Fruit fly (Drosophila melanogaster) whole organism, embryonic: ENCODE data around the gene CG32944.

Experiments used
- Asciz ChIP-seq: fragments of 200-800 bp; sonication (Bioruptor generic); optimal IDR thresholded peaks from 2 replicates; lab custom pipeline; 2017; ENCODE audit warnings: missing biosample characterization, mild to moderate bottlenecking, missing genetic modification characterization, missing genetic modification reagents
- CG10654 ChIP-seq: fragments of 200-800 bp; sonication (Bioruptor generic); optimal IDR thresholded peaks from 2 replicates; lab custom pipeline; 2016; ENCODE audit warnings: missing biosample characterization, missing genetic modification characterization
- CG11093 ChIP-seq: fragments of 200-800 bp; sonication (Bioruptor generic); IDR thresholded peaks from 3 replicates; pipeline ENCODE4 v1.3.6; 2022; ENCODE audit warnings: missing biosample characterization, missing genetic modification characterization
- CG11696 ChIP-seq: fragments of 200-800 bp; sonication (Bioruptor generic); IDR thresholded peaks from 2 replicates; pipeline ENCODE4 v1.3.6; 2022; ENCODE audit warnings: missing biosample characterization, missing genetic modification characterization
- CG13296 ChIP-seq: fragments of 200-800 bp; sonication (Bioruptor generic); optimal IDR thresholded peaks from 3 replicates; lab custom pipeline; 2018; ENCODE audit warnings: missing biosample characterization, mild to moderate bottlenecking, missing genetic modification characterization
- CG14710 ChIP-seq: fragments of 200-800 bp; sonication (Bioruptor generic); optimal IDR thresholded peaks from 3 replicates; lab custom pipeline; 2019; ENCODE audit warnings: missing biosample characterization, mild to moderate bottlenecking, missing genetic modification characterization, moderate library complexity
- CG14965 ChIP-seq: fragments of 200-800 bp; sonication (Bioruptor generic); optimal IDR thresholded peaks from 2 replicates; lab custom pipeline; 2016; ENCODE audit warnings: missing biosample characterization, missing genetic modification characterization, borderline replicate concordance
- CG15479 ChIP-seq: fragments of 200-800 bp; sonication (Bioruptor generic); optimal IDR thresholded peaks from 3 replicates; lab custom pipeline; 2019; ENCODE audit warnings: missing biosample characterization, mild to moderate bottlenecking, missing genetic modification characterization, moderate library complexity
- CG17829 ChIP-seq: fragments of 200-800 bp; optimal IDR thresholded peaks from 2 replicates; lab custom pipeline; 2019; ENCODE audit warnings: missing biosample characterization, mild to moderate bottlenecking, missing genetic modification characterization, moderate library complexity
- CG3163 ChIP-seq: fragments of 200-800 bp; sonication (Bioruptor generic); optimal IDR thresholded peaks from 3 replicates; lab custom pipeline; 2016; ENCODE audit warnings: missing biosample characterization, missing genetic modification characterization
- CG3838 ChIP-seq: fragments of 200-800 bp; sonication (Bioruptor generic); optimal IDR thresholded peaks from 3 replicates; lab custom pipeline; 2016; ENCODE audit warnings: missing biosample characterization, missing genetic modification characterization
- CG4617 ChIP-seq: fragments of 200-800 bp; sonication (Bioruptor generic); optimal IDR thresholded peaks from 3 replicates; lab custom pipeline; 2016; ENCODE audit warnings: missing biosample characterization, missing genetic modification characterization, borderline replicate concordance
- CG4854 ChIP-seq: fragments of 200-800 bp; sonication (Bioruptor generic); optimal IDR thresholded peaks from 2 replicates; lab custom pipeline; 2016; ENCODE audit warnings: missing biosample characterization, missing genetic modification characterization, inconsistent platforms
- CG5953 ChIP-seq: fragments of 200-800 bp; sonication (Bioruptor generic); IDR thresholded peaks from 2 replicates; pipeline ENCODE4 v1.3.6; 2022; ENCODE audit warnings: missing biosample characterization, missing genetic modification characterization
- CG6813 ChIP-seq: fragments of 200-800 bp; sonication (Bioruptor generic); optimal IDR thresholded peaks from 2 replicates; lab custom pipeline; 2017; ENCODE audit warnings: missing biosample characterization, missing genetic modification characterization, mild to moderate bottlenecking, moderate library complexity, missing genetic modification reagents
- CG7987 ChIP-seq: fragments of 200-800 bp; sonication (Bioruptor generic); optimal IDR thresholded peaks from 2 replicates; lab custom pipeline; 2018; ENCODE audit warnings: missing biosample characterization, mild to moderate bottlenecking, missing genetic modification characterization, moderate library complexity
- CG8944 ChIP-seq: fragments of 200-800 bp; sonication (Bioruptor generic); optimal IDR thresholded peaks from 3 replicates; lab custom pipeline; 2016; ENCODE audit warnings: missing biosample characterization, missing genetic modification characterization
- CG9932 ChIP-seq: fragments of 200-800 bp; sonication (Bioruptor generic); IDR thresholded peaks from 2 replicates; pipeline ENCODE4 v1.3.6; 2022; ENCODE audit warnings: missing biosample characterization, missing genetic modification characterization
- ERR ChIP-seq: fragments of 200-800 bp; sonication (Bioruptor generic); optimal IDR thresholded peaks from 2 replicates; lab custom pipeline; 2016; ENCODE audit warnings: missing biosample characterization, missing genetic modification characterization
- Elba2 ChIP-seq: fragments of 200-800 bp; sonication (Bioruptor generic); optimal IDR thresholded peaks from 3 replicates; lab custom pipeline; 2016; ENCODE audit warnings: missing biosample characterization, missing genetic modification characterization
- Fer2 ChIP-seq: fragments of 200-800 bp; sonication (Bioruptor generic); optimal IDR thresholded peaks from 2 replicates; lab custom pipeline; 2018; ENCODE audit warnings: missing biosample characterization, mild to moderate bottlenecking, missing genetic modification characterization, moderate library complexity
- HmgZ ChIP-seq: fragments of 200-800 bp; sonication (Bioruptor generic); optimal IDR thresholded peaks from 2 replicates; lab custom pipeline; 2018; ENCODE audit warnings: missing biosample characterization, mild to moderate bottlenecking, missing genetic modification characterization
- MESR4 ChIP-seq: fragments of 200-800 bp; sonication (Bioruptor generic); optimal IDR thresholded peaks from 2 replicates; lab custom pipeline; 2018; ENCODE audit warnings: missing biosample characterization, mild to moderate bottlenecking, missing genetic modification characterization, moderate library complexity
- Med ChIP-seq: fragments of 200-800 bp; sonication (Bioruptor generic); peaks from one replicate; lab custom pipeline; 2016; ENCODE audit warnings: missing biosample characterization, missing genetic modification characterization, mild to moderate bottlenecking, inconsistent platforms, moderate library complexity
- NfI ChIP-seq: fragments of 200-800 bp; sonication (Bioruptor generic); optimal IDR thresholded peaks from 3 replicates; lab custom pipeline; 2018; ENCODE audit warnings: missing biosample characterization, mild to moderate bottlenecking, missing genetic modification characterization, moderate library complexity
- Oli ChIP-seq: fragments of 200-800 bp; sonication (Bioruptor generic); optimal IDR thresholded peaks from 2 replicates; lab custom pipeline; 2018; ENCODE audit warnings: missing biosample characterization, mild to moderate bottlenecking, missing genetic modification characterization, moderate library complexity
- Six4 ChIP-seq: fragments of 200-800 bp; sonication (Bioruptor generic); optimal IDR thresholded peaks from 2 replicates; lab custom pipeline; 2016; ENCODE audit warnings: missing biosample characterization, missing genetic modification characterization
- Sox102F ChIP-seq: fragments of 200-800 bp; sonication (Bioruptor generic); optimal IDR thresholded peaks from 2 replicates; lab custom pipeline; 2018; ENCODE audit warnings: missing biosample characterization, mild to moderate bottlenecking, missing genetic modification characterization, moderate library complexity
- Tbp ChIP-seq: fragments of >200 bp; optimal IDR thresholded peaks from 2 replicates; lab custom pipeline; 2018; ENCODE audit warnings: missing biosample characterization, missing genetic modification characterization
- Trl ChIP-seq, 3 experiments: fragments of >200 bp in 2 of 3; fragments of 200-800 bp in 1 of 3; sonication (Bioruptor generic) in 1 of 3; optimal IDR thresholded peaks; 2 replicates in 1 of 3; 3 replicates in 2 of 3; lab custom pipeline; 2016 to 2017; ENCODE audit warnings: missing biosample characterization in 1 of 3, missing genetic modification characterization in 1 of 3
- aop ChIP-seq: fragments of 200-800 bp; sonication (Bioruptor generic); IDR thresholded peaks from 2 replicates; pipeline ENCODE4 v1.3.6; 2022; ENCODE audit warnings: missing biosample characterization, missing genetic modification characterization
- cas ChIP-seq: fragments of 200-800 bp; sonication (Bioruptor generic); IDR thresholded peaks from 2 replicates; pipeline ENCODE4 v1.3.6; 2022; ENCODE audit warnings: missing biosample characterization, missing genetic modification characterization
- dmrt99B ChIP-seq: fragments of 200-800 bp; sonication (Bioruptor generic); optimal IDR thresholded peaks from 2 replicates; lab custom pipeline; 2018; ENCODE audit warnings: missing biosample characterization, mild to moderate bottlenecking, missing genetic modification characterization, moderate library complexity
- esg ChIP-seq: fragments of 200-800 bp; sonication (Bioruptor generic); conservative IDR thresholded peaks from 2 replicates; pipeline ENCODE4 v1.3.6; 2022; ENCODE audit warnings: missing biosample characterization, missing genetic modification characterization
- ewg ChIP-seq: fragments of 200-800 bp; sonication (Bioruptor generic); optimal IDR thresholded peaks from 3 replicates; lab custom pipeline; 2017; ENCODE audit warnings: mild to moderate bottlenecking, missing biosample characterization, missing genetic modification reagents, missing genetic modification characterization
- fd102C ChIP-seq: fragments of 200-800 bp; sonication (Bioruptor generic); optimal IDR thresholded peaks from 2 replicates; lab custom pipeline; 2018; ENCODE audit warnings: missing biosample characterization, mild to moderate bottlenecking, missing genetic modification characterization, moderate library complexity
- grau ChIP-seq: fragments of 200-800 bp; optimal IDR thresholded peaks from 3 replicates; lab custom pipeline; 2019; ENCODE audit warnings: missing biosample characterization, mild to moderate bottlenecking, missing genetic modification characterization, moderate library complexity
- hth ChIP-seq: fragments of >200 bp; optimal IDR thresholded peaks from 2 replicates; lab custom pipeline; 2017; ENCODE audit warnings: inconsistent platforms
- jing ChIP-seq: fragments of 200-800 bp; sonication (Bioruptor generic); optimal IDR thresholded peaks from 2 replicates; lab custom pipeline; 2018; ENCODE audit warnings: missing biosample characterization, mild to moderate bottlenecking, missing genetic modification characterization
- maf-S ChIP-seq: fragments of 200-800 bp; sonication (Bioruptor generic); optimal IDR thresholded peaks from 2 replicates; lab custom pipeline; 2016; ENCODE audit warnings: missing biosample characterization, missing genetic modification characterization
- org-1 ChIP-seq: fragments of 200-800 bp; sonication (Bioruptor generic); optimal IDR thresholded peaks from 2 replicates; lab custom pipeline; 2017; ENCODE audit warnings: missing biosample characterization, missing genetic modification characterization
- peb ChIP-seq: fragments of 200-800 bp; sonication (Bioruptor generic); IDR thresholded peaks from 2 replicates; pipeline ENCODE4 v1.3.6; 2022; ENCODE audit warnings: missing biosample characterization, missing genetic modification characterization
- pfk ChIP-seq: fragments of 200-800 bp; sonication (Bioruptor generic); optimal IDR thresholded peaks from 2 replicates; lab custom pipeline; 2018; ENCODE audit warnings: missing biosample characterization, mild to moderate bottlenecking, missing genetic modification characterization, moderate library complexity
- ranshi ChIP-seq: fragments of 200-800 bp; sonication (Bioruptor generic); IDR thresholded peaks from 2 replicates; pipeline ENCODE4 v1.3.6; 2022; ENCODE audit warnings: missing biosample characterization, missing genetic modification characterization
- row ChIP-seq: fragments of 200-800 bp; sonication (Bioruptor generic); IDR thresholded peaks from 3 replicates; pipeline ENCODE4 v1.3.6; 2022; ENCODE audit warnings: missing biosample characterization, missing genetic modification characterization
- sim ChIP-seq: fragments of 200-800 bp; sonication (Bioruptor generic); IDR thresholded peaks from 2 replicates; pipeline ENCODE4 v1.3.6; 2022; ENCODE audit warnings: missing biosample characterization, missing genetic modification characterization
- sima ChIP-seq: fragments of 200-800 bp; sonication (Bioruptor generic); optimal IDR thresholded peaks from 2 replicates; lab custom pipeline; 2016; ENCODE audit warnings: missing biosample characterization, missing genetic modification characterization
- tgo ChIP-seq: fragments of 200-800 bp; sonication (Bioruptor generic); IDR thresholded peaks from 3 replicates; pipeline ENCODE4 v1.3.6; 2022; ENCODE audit warnings: missing biosample characterization, missing genetic modification characterization
- trh ChIP-seq: fragments of 200-800 bp; sonication (Bioruptor generic); optimal IDR thresholded peaks from 2 replicates; lab custom pipeline; 2016; ENCODE audit warnings: missing biosample characterization, missing genetic modification characterization
- ttk ChIP-seq: fragments of 200-800 bp; sonication (Bioruptor generic); IDR thresholded peaks from 2 replicates; pipeline ENCODE4 v2.1.2; 2022; ENCODE audit warnings: missing biosample characterization, missing genetic modification characterization

CG32944 gene

dm6 chr3R:4433441-4434077, 14.2 kb upstream of the CG32944 start, which contains the start of the genes eIF3a and CG1074 (continued):
- TF ChIP-seq NfI (GFP tag; lab: Kevin White, UChicago) (peak; percentile 77), fd102C (GFP tag; lab: Kevin White, UChicago) (peak; percentile 58), Med (GFP tag; lab: Kevin White, UChicago) (peak; percentile 97), trh (GFP tag; lab: Kevin White, UChicago) (peak; percentile 25), ranshi (GFP tag; lab: Robert Waterston, UW) (peak; percentile 64), CG11093 (0 out of 3 replicates have a peak, but pooled peaks have one; percentile 8), sima (GFP tag; lab: Kevin White, UChicago) (peak; percentile 8), esg (GFP tag; lab: Robert Waterston, UW) (no peak), aop (no peak), HmgZ (peak; percentile 87), Elba2 (peak; percentile 11), maf-S (GFP tag; lab: Kevin White, UChicago) (peak; percentile 65), CG15479 (GFP tag; lab: Kevin White, UChicago) (peak; percentile 13), Six4 (GFP tag; lab: Kevin White, UChicago) (no peak), CG7987 (GFP tag; lab: Kevin White, UChicago) (peak; percentile 89), CG4854 (GFP tag; lab: Kevin White, UChicago) (peak; percentile 55), tgo (GFP tag; lab: Robert Waterston, UW) (no peak; the same call in 2 of the 3 replicates), CG14965 (GFP tag; lab: Kevin White, UChicago) (no peak), org-1 (no peak), ttk (GFP tag; lab: Robert Waterston, UW) (no peak), grau (tag; lab: Kevin White, UChicago) (peak; percentile 64), CG5953 (GFP tag; lab: Robert Waterston, UW) (no peak), CG9932 (GFP tag; lab: Robert Waterston, UW) (peak; percentile 84), CG17829 (peak; percentile 77), CG11696 (GFP tag; lab: Robert Waterston, UW) (peak; percentile 67), CG6813 (no peak), cas (GFP tag; lab: Robert Waterston, UW) (peak; percentile 54; the same call in 1 of the 2 replicates), CG10654 (GFP tag; lab: Kevin White, UChicago) (peak; percentile 40), Sox102F (GFP tag; lab: Kevin White, UChicago) (no peak), Tbp (GFP tag; lab: Kevin White, UChicago) (no peak), pfk (peak; percentile 72), jing (GFP tag; lab: Kevin White, UChicago) (no peak), Trl (optimal IDR thresholded peaks at IDR 0.05; lab: Kevin White, UChicago) (peak; percentile 76), Trl (GFP tag; optimal IDR thresholded peaks at IDR 0.05; lab: Kevin White, UChicago) (peak; percentile 75), MESR4 (GFP tag; lab: Kevin White, UChicago) (peak; percentile 98), row (GFP tag; lab: Robert Waterston, UW) (peak; percentile 63), sim (GFP tag; lab: Robert Waterston, UW) (no peak), CG13296 (GFP tag; lab: Kevin White, UChicago) (peak; percentile 82), dmrt99B (tag; lab: Kevin White, UChicago) (no peak), Asciz (no peak), ERR (GFP tag; lab: Kevin White, UChicago) (peak; percentile 68), CG4617 (GFP tag; lab: Kevin White, UChicago) (peak; percentile 95), CG3163 (peak; percentile 99), hth (no peak), CG3838 (GFP tag; lab: Kevin White, UChicago) (no peak), CG8944 (GFP tag; lab: Kevin White, UChicago) (peak; percentile 56), ewg (GFP tag; lab: Kevin White, UChicago) (peak; percentile 62), CG14710 (tag; lab: Kevin White, UChicago) (peak; percentile 80), Oli (tag; lab: Kevin White, UChicago) (no peak), Fer2 (tag; lab: Kevin White, UChicago) (peak; percentile 33), peb (GFP tag; lab: Robert Waterston, UW) (no peak)
